Worm (Caenorhabditis elegans) whole organism, L1 larva: Measurements from ENCODE around the gene jhdm-1.

ENCODE experiments used
- aha-1 ChIP-seq: fragments of 150-350 bp; optimal IDR thresholded peaks from 2 replicates; lab custom pipeline; 2014; ENCODE audit warnings: missing biosample characterization, missing genetic modification characterization
- elt-2 ChIP-seq: sonication (generic microtip); optimal IDR thresholded peaks from 2 replicates; lab custom pipeline; 2016; ENCODE audit warnings: missing genetic modification characterization, mild to moderate bottlenecking, inconsistent platforms, missing compliant biosample characterization, missing genetic modification reagents
- pqm-1 ChIP-seq: sonication (generic microtip); optimal IDR thresholded peaks from 3 replicates; lab custom pipeline; 2017; ENCODE audit warnings: missing biosample characterization, missing genetic modification characterization
- unc-62 ChIP-seq: fragments of 150-350 bp; optimal IDR thresholded peaks from 2 replicates; lab custom pipeline; 2014; ENCODE audit warnings: missing biosample characterization, missing genetic modification reagents, missing genetic modification characterization
- zag-1 ChIP-seq: fragments of 150-350 bp; optimal IDR thresholded peaks from 2 replicates; lab custom pipeline; 2014; ENCODE audit warnings: missing biosample characterization, missing genetic modification characterization

- TF ChIP-seq zag-1 (tag; lab: Kevin White, UChicago) = no peak
- no peak for TF ChIP-seq unc-62
- no peak for TF ChIP-seq aha-1
- TF ChIP-seq elt-2 (tag; lab: Kevin White, UChicago) = no peak
- no peak for TF ChIP-seq pqm-1
These were observed 28.6 kb downstream of the jhdm-1 start, which contains the start of gene chtb-2 for ce11 chrIII:6482918-6483317.
